Worm (Caenorhabditis elegans): ENCODE data around the gene ubc-18.

DNA sequence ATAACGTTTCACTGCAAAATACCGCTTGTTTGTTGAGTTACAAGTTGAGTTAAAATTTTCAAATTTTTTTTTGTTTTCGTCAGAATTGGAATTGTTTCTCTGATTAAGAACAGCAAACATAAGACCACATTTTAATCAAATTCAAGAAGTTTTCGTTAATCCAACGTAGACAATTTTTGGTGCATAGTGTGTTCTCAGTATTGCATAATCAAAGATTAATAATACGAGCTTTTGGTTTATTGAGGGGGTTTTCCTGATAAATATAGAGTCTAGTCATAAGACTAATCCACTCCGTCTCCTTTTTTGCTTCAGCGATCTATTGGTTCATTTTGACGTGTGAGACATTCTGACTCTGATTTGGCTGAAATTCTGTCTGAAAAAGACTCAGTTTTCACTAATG lies 26.8 kb upstream of the ubc-18 start, which contains the start of gene nhr-9:
- TF ChIP-seq mab-5 (tag; optimal IDR thresholded peaks at IDR 0.05) (no peak), unc-39 (tag; optimal IDR thresholded peaks at IDR 0.05) (no peak), unc-62 (GFP tag; optimal IDR thresholded peaks at IDR 0.05) (no peak), nhr-28 (tag; optimal IDR thresholded peaks at IDR 0.05) (no peak), bed-3 (GFP tag; optimal IDR thresholded peaks at IDR 0.05) (no peak), sem-2 (GFP tag; optimal IDR thresholded peaks at IDR 0.05) (no peak), unc-120 (tag; optimal IDR thresholded peaks at IDR 0.05; ENCODE audit: poor library complexity, severe bottlenecking) (no peak), flh-1 (GFP tag; optimal IDR thresholded peaks at IDR 0.05) (no peak), nhr-12 (tag; optimal IDR thresholded peaks at IDR 0.05) (no peak), nhr-2 (tag; optimal IDR thresholded peaks at IDR 0.05) (no peak), nhr-237 (tag; optimal IDR thresholded peaks at IDR 0.05) (no peak), pha-4 (tag; optimal IDR thresholded peaks at IDR 0.05) (no peak)

Data from whole organism, mixed stage, embryonic.